Fruit fly (Drosophila melanogaster) ovary, adult (tissue): ENCODE results near the gene CG14834.

Experiments used
- CG17801 ChIP-seq: fragments of 200-800 bp; optimal IDR thresholded peaks from 2 replicates; lab custom pipeline; 2019; ENCODE audit warnings: missing biosample characterization, mild to moderate bottlenecking, missing genetic modification characterization, moderate library complexity; ENCODE audit not compliant: partially characterized antibody

CG14834 gene

DNA sequence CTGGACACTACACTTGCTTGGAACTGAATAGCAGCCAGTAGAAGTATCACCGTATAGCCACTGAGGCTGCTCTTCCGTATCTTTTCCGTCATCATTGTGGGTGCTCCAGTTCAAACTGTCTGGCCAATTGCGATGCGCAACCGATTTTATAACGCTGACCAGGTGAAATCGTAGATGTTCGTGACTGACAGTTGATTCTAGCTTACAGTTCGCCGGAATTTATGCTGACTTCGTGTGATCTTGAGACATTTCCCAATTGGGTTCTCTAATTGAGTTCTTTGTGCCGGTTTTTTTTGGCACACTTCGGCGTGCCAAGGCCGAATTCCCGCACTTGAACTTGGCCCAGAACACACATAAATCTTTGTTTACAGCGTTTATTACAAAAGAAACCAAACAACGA lies at the start of gene CG14834:
Gene CG14834, minus strand, starts transcription at position 173 of the 400 bp plus-strand sequence.
- no peak for TF ChIP-seq CG17801 (GFP tag; lab: Kevin White, UChicago)

DNA sequence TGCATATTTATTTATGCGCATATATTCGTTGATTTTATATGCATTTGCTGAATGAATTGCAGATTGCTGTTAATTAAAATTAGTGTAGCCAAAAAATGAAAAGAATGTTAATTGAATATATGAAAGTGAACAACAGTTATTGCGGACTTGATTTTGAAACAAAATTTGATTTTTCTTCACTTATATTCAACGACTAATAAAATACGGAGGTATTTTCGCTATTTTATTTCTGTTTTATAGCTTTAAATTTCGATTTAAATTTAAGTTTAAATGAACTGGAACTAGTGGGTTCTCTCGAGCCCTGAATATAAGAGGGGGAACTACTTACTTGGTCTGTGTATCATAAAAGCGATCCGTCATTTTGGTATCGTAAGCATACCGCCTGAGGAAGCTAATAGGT lies 49.1 kb upstream of the CG14834 start, which contains the start of gene CG32379:
Gene CG32379, plus strand, starts transcription at position 301 of the 400 bp plus-strand sequence.
- no peak for TF ChIP-seq CG17801 (GFP tag; lab: Kevin White, UChicago)

DNA sequence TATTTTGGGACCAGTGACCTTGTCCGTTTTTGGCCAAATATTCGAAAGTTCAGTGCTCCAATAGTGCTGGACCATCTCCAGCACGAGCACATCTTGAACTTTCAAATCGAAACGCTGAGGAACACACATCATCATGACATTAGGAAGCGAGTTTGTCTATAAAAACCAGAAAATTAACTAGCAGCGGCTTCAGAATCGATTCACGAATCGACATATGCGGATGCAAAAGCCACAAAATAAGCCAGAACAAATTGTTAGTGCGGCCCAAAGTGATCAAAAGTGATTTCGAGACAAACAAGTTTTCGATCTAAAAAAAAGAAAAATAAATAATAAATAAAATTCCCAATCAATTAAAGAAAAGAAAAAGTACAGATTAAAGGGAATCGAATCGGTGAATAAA lies 43.5 kb upstream of the CG14834 start, which contains the start of gene CG8563:
Gene CG8563, plus strand, starts transcription at position 301 of the 400 bp plus-strand sequence.
- TF ChIP-seq CG17801 (GFP tag; lab: Kevin White, UChicago) = no peak

DNA sequence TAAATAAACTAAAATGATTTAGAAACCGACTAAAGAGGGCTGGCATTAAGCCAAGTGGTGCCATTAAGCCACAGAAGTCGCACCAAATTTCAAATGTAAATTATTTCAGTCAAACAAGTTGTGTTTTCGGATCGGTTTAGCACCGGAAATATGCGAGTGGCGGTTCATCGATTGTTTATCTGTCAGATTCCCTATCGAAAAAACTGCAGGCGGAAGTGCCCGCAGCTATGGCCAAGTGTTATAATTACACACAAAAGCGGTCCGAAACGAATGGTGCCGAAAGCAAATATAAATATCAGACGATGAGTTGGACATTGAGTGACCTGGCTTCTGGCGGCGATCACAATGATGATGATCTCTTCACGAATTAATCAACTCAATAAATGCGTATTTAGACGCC lies 43.1 kb upstream of the CG14834 start:
- TF ChIP-seq CG17801 (GFP tag; lab: Kevin White, UChicago) = no peak

DNA sequence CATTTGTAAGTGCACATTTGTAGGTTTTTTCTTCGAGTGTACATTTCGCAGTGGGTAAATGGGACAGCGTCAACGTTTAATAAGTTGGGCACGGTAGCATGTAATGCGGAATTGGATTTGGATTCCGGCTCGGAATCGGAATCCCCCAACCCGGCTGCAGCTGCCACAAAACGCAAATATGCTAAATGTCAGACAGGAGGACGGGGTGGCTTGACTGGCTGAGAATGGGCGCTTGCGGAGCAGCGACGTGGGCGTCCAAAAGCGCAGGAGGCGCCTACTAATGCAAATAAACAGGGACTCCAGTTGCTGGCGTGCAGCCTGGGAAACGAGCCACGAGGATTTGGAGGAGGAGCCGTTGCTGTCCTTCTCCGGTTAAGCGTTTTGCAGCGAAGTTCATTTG lies 40.9 kb upstream of the CG14834 start, which contains the start of gene CG8564:
Gene CG8564, minus strand, starts transcription at position 101 of the 400 bp plus-strand sequence.
- TF ChIP-seq CG17801 (GFP tag; lab: Kevin White, UChicago) = no peak

DNA sequence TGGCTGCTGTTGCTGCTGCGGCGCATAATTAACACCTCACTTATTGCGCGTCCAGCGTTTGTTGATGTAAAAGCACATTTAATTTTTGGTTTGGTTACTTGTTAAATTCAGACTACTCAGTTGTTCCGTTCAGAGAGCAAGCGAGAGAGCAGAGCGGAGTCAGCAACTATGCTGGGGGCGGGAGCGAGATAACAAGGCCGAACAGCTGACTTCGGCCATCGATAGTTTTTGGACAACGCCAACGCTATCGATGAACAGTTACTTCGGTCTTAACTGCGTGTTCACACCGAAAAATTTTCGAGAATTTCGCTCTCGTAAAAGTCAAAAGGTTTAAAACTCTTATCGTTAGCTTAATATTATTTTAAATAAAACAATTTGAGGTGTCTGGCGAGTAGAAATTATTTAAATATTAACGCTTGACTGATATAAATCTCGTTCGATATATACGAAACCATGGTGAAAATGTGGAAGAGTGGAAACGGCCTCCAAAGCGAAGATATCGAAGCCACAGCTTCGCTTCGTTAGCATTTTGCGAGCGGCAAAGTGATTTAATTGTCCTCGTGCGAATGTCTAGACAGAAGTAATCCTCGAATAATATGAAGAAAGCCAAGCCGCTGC lies 34.5 kb upstream of the CG14834 start, which contains the start of the genes SMSr and smid:
Gene SMSr, minus strand, starts transcription at position 116 of the 618 bp plus-strand sequence.
Gene smid, plus strand, starts transcription at position 256 of the 618 bp plus-strand sequence.
- TF ChIP-seq CG17801 (GFP tag; lab: Kevin White, UChicago) = peak; percentile 26

DNA sequence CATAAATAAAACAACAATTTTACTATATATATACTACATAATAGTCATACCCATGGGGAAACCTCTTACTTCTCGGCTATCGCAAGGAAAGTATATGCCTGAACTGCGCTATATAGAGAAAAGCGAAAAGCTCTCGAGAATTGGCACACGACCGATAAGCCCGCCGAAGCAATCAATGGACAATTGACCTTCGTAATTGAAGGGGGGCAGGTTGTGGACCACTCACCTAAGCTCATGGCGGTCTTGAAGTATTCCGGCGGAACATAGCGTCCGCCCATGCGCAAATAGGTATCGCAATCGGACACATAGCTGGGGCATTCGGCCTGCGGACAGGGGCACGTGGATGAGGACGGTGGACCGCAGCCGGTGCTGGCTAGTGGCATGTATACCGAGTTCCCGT lies 33.5 kb upstream of the CG14834 start:
- no peak for TF ChIP-seq CG17801 (GFP tag; lab: Kevin White, UChicago)

DNA sequence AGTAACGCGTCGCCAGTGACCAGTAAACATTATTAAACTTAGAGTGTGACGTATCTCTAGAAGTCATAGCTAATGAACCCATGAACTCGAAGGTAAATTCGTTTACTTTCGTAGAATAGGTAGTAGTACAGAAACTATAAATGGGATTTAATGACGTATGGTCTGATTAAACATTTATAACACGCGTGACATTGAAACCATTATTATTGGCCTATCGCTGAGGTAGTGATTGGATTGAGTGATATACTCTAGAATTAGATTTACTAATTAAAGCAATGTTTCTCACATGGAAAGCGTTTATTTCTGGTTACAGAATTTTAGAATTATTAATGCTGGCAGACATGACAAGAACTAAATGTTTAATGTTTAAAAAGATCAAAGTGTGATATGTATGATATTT lies 29.9 kb upstream of the CG14834 start:
- no peak for TF ChIP-seq CG17801 (GFP tag; lab: Kevin White, UChicago)

DNA sequence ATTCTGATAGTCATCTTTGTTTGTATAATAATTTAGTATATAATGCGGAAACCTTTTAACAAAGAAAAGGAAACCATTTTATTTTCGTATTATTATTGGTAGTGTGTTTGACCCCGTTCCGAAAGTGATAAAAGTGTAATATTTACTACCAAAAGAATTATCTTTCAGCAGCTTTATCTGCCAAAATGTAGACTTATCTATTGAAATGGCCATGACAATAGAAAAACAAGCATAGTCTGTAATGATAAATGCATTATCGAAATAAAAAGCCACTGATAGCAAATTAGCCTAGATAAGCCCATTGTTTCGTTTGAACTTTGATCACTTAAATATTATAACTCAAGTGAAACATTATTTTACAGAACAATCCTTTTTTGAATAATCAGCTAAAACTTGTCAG lies 29.2 kb upstream of the CG14834 start:
- no peak for TF ChIP-seq CG17801 (GFP tag; lab: Kevin White, UChicago)

DNA sequence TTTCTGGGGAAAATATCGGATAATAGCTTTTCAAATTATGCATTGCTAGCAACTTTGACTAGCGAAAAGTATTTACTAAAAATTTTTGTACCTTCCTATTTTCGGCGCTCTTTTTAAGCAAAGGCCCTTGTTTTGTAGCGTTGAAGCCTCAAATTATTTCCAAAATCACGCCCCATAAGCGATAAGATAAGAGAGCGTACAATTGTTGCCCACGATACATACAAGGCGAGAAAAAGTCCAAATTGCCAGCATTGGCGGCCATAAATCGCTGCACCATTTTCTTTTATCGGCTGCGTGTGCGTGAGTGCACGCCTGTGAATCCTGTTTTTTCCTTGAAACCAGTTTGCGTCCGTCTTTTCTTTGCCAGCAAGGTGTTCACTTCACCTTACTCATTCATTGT lies 24.4 kb upstream of the CG14834 start:
- no peak for TF ChIP-seq CG17801 (GFP tag; lab: Kevin White, UChicago)

DNA sequence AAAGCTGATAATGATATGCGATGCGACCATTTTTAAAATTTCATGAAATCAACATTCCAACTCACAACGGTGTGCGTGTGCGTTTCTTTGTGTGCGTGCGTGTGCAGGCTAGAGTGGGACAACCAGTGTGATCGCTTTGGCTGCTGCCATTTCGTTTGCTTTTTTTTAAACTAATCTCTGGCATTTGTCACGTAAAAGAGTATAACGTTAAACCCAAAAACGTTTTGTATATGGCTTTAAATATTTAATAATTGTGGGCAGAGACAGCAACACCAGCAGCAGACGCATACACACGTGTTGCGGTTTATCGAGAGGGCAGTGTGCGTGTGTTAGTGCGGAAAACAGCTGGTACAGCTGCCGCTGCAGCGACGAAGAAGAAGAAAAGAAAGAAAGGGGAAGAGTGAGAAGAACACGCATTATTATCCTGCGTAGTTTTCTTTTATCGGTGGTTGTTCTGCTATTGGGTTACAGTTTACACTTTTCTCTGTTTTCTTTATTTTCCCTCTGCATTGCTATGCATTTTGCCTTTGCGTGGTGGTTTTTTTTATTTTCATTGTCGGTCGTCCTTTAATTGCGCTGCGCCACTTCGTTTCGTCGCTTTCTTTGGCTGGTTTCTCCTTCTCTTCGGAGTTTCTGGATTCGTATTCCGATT lies 23.4 kb upstream of the CG14834 start:
- no peak for TF ChIP-seq CG17801 (GFP tag; lab: Kevin White, UChicago)

DNA sequence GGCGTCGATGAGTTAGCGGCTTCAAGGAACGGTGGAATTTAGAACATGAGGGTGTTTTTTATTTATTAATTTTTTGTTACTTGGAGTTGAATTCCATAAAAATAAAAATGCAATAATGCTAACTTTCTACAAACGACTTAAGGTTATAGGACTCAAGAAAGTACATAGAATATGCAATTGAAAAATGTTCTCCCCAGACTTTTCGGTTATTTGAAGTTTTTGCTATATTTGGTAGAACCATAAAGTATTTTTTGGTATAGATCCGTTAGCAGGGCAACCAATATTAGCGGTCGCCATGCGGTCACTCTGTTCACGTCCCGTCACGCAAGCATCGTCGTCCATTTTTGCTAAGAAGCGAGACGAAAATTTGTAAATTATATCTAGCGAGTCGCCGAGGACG lies 22.6 kb upstream of the CG14834 start, which contains the start of gene akirin:
Gene akirin, plus strand, starts transcription at position 301 of the 400 bp plus-strand sequence.
- no peak for TF ChIP-seq CG17801 (GFP tag; lab: Kevin White, UChicago)

DNA sequence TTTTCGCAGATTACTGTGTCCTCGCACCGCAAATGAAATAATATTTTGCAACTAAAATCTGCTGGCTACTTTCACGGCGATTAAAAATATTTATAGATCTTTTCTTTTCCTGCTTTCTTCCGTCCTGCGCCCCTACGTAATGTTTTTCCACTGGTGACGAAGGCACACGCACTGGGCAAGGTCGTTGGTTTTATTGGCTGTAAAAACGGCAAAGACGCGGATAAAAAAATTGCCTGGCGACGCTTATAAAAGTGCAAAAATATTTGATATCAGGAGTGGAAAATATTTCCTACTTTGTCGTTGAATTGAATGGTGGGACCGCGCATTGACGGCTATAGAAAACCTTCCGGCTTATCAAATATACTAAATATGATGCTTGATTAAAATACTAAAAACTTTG lies 22.0 kb upstream of the CG14834 start, which contains the start of gene Sh3beta:
Gene Sh3beta, minus strand, starts transcription at position 327 of the 400 bp plus-strand sequence.
- TF ChIP-seq CG17801 (GFP tag; lab: Kevin White, UChicago) = no peak

DNA sequence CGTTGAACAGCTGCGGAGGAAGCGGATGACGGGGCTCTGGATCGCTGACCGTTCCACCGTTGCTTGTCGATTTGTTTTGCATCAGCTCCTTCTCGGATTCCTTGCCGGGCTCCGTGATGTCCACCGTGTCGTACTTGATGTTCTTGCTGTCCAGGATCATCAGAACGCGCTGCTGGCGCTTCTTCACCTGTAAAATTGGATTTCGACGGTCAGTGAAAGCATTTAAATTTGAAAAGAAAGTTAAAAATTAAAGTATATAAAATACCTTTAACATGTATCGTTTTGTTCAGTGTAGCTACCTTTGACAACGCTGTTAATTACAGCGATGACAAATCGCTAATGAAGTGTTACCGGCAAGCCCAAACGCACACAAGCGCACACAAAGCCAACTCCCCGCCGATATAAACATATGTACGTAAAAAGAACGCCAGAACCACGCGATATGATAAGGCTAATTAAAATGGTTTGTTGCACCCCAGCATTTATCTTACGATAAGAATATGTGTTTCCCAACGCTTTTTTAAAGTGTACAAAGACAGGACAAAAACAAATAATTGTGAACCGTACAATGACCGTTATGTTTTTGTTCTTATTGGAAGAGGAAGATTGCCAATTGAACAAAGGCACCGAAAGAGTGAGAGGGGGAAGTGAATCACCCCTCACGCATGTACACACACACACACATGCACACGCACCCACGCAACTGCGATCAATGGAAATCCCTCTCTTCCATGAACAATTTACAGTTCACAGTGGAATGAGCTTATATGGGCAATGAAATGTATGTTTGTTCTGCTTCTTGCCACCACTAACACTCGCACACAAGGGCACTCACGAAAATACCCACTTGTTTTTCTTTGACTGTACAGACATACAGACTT lies 21.1 kb upstream of the CG14834 start:
- TF ChIP-seq CG17801 (GFP tag; lab: Kevin White, UChicago) = peak; percentile 19
